Worm (Caenorhabditis elegans) whole organism, midembryonic: ENCODE data around the gene hlh-11.
A peak's percentile ranks its signal among the peaks of the same experiment; 100 is the strongest.

Experiments used
- T22C8.4 ChIP-seq: fragments of 200-800 bp; sonication (Bioruptor generic); IDR thresholded peaks from 2 replicates; pipeline ENCODE4 v1.3.6; 2022; ENCODE audit warnings: missing genetic modification characterization, missing compliant biosample characterization
- cog-1 ChIP-seq: sonication (generic microtip); optimal IDR thresholded peaks from 2 replicates; lab custom pipeline; 2016; ENCODE audit warnings: missing genetic modification characterization, missing compliant biosample characterization
- flt-1 ChIP-seq: fragments of 200-800 bp; sonication (Bioruptor generic); IDR thresholded peaks from 2 replicates; pipeline ENCODE4 v1.3.6; 2022; ENCODE audit warnings: missing genetic modification characterization, missing compliant biosample characterization
- klf-2 ChIP-seq: fragments of 200-800 bp; sonication (Bioruptor generic); conservative IDR thresholded peaks from 2 replicates; pipeline ENCODE4 v1.3.6; 2022; ENCODE audit warnings: missing genetic modification reagents, missing genetic modification characterization, missing compliant biosample characterization
- med-1 ChIP-seq: sonication (generic microtip); optimal IDR thresholded peaks from 2 replicates; lab custom pipeline; 2017; ENCODE audit warnings: missing genetic modification characterization, mild to moderate bottlenecking, missing compliant biosample characterization, antibody characterized with exemption, missing genetic modification reagents; ENCODE audit not compliant: insufficient read depth
- ref-1 ChIP-seq: fragments of 200-800 bp; sonication (Bioruptor generic); conservative IDR thresholded peaks from 2 replicates; pipeline ENCODE4 v1.3.6; 2022; ENCODE audit warnings: missing genetic modification reagents, missing genetic modification characterization, missing compliant biosample characterization
- tab-1 ChIP-seq: fragments of 200-800 bp; sonication (Bioruptor generic); IDR thresholded peaks from 2 replicates; pipeline ENCODE4 v1.3.6; 2022; ENCODE audit warnings: missing genetic modification characterization, missing compliant biosample characterization
- ztf-23 ChIP-seq: fragments of 200-800 bp; sonication (Bioruptor generic); IDR thresholded peaks from 2 replicates; pipeline ENCODE4 v1.3.6; 2022; ENCODE audit warnings: missing genetic modification reagents, missing genetic modification characterization, missing compliant biosample characterization
- ztf-29 ChIP-seq: fragments of 200-800 bp; sonication (Bioruptor generic); IDR thresholded peaks from 2 replicates; pipeline ENCODE4 v1.3.6; 2022; ENCODE audit warnings: missing genetic modification reagents, missing genetic modification characterization, missing compliant biosample characterization

Gene hlh-11

DNA sequence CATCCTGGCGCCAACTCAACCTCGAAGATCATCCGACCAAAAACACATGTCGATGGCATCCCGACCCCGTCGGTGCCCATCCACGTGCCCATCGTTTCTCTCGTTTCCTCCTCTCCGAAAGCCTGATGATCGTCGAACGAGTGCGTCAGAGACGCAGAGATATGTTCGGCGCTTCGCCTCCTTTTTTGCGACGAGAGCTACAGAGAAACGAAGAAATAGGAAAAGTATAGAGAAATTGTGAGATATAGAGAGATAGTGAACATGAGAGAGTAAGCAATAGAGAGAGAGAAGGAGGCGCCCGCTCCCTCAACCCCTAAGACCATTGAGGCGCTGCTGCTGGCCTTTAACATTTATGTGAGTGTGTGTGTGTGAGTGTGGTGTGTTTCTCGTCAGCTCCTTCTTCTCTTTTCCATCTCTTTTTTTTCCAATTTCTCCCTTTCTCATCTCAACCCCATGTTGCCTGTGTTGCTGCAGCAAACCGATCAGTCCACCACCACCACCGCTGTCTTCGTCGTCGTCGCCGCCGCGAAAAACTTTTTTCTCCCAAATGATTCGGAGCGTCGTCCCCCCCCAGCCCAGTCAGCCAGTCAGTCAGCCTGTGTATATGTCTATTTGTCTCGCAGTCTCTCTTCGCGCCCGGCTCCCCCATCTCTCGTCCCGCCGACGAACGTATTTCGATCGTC lies at the start of gene hlh-11:
hlh-11 (plus strand) TSS at position 633 of the 683 bp plus-strand sequence.
- 0 out of 2 replicates have a peak, but pooled peaks have one; percentile 47 for TF ChIP-seq klf-2 (GFP tag; lab: Robert Waterston, UW)
- 0 out of 2 replicates have a peak, but pooled peaks have one; percentile 8 for TF ChIP-seq flt-1 (GFP tag; lab: Robert Waterston, UW)
- TF ChIP-seq ref-1 (GFP tag; lab: Robert Waterston, UW): no peak

DNA sequence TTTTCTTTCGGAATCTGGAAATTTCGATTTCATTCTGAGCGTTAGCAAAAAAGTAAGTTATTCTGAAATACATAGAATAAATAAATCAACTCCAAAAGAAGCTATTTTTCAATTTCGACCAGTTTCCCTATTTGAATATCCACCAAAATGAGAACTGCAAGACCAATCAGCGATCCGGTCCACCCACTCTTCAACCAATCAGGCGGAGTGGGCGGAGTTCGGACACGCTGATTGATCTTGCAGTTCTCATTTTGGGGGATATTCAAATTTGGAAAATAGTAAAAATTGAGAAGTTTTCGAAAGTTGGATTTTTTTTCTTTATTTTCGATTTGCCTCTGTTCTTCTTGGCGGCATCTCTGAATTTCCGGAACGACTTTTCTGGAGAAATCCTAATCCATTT lies 48.6 kb upstream of the hlh-11 start:
- TF ChIP-seq cog-1 (no peak), ztf-29 (GFP tag; lab: Robert Waterston, UW) (no peak), T22C8.4 (GFP tag; lab: Robert Waterston, UW) (no peak), flt-1 (GFP tag; lab: Robert Waterston, UW) (no peak)

- no peak for TF ChIP-seq med-1 (GFP tag; lab: Kevin White, UChicago)
- no peak for TF ChIP-seq ref-1 (GFP tag; lab: Robert Waterston, UW)
- TF ChIP-seq T22C8.4 (GFP tag; lab: Robert Waterston, UW): no peak
- TF ChIP-seq ztf-23 (GFP tag; lab: Robert Waterston, UW): no peak
- no peak for TF ChIP-seq tab-1 (GFP tag; lab: Robert Waterston, UW)
- no peak for TF ChIP-seq flt-1 (GFP tag; lab: Robert Waterston, UW)
Measured at ce11 chrIII:9580039-9580891, 39.2 kb upstream of the hlh-11 start, which contains the start of gene ced-7. Gene ced-7 (minus strand): TSS chrIII:9580089.

- TF ChIP-seq ztf-29 (GFP tag; lab: Robert Waterston, UW): no peak
- TF ChIP-seq med-1 (GFP tag; lab: Kevin White, UChicago): no peak
- TF ChIP-seq tab-1 (GFP tag; lab: Robert Waterston, UW): no peak
- no peak for TF ChIP-seq cog-1
Measured at ce11 chrIII:9582240-9582639, 37.3 kb upstream of the hlh-11 start, which contains the start of gene C48B4.3. Gene C48B4.3 (minus strand): TSS chrIII:9582388.

DNA sequence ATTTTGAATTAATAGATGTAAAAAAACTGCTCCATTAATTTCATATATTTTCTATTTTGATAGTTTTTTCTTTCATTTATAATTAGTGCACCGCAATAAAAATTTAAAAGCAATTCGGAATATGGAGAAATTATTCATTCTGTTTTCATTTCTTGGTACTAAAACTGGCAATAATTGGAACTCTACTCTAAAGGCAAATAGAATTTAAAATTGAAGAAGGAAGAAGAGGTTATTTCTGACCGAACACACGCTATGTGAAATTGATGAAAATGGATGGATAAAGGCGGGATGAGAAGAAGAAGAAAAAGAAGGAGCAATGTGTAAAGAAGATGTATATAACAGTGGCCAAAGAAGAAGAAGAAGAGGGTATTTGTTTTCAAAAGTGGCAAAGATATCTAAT lies 36.3 kb upstream of the hlh-11 start:
- TF ChIP-seq klf-2 (GFP tag; lab: Robert Waterston, UW): no peak
- no peak for TF ChIP-seq flt-1 (GFP tag; lab: Robert Waterston, UW)
- no peak for TF ChIP-seq cog-1
- no peak for TF ChIP-seq med-1 (GFP tag; lab: Kevin White, UChicago)
- no peak for TF ChIP-seq ref-1 (GFP tag; lab: Robert Waterston, UW)
- no peak for TF ChIP-seq T22C8.4 (GFP tag; lab: Robert Waterston, UW)
- TF ChIP-seq ztf-29 (GFP tag; lab: Robert Waterston, UW): no peak
- TF ChIP-seq tab-1 (GFP tag; lab: Robert Waterston, UW): no peak
- TF ChIP-seq ztf-23 (GFP tag; lab: Robert Waterston, UW): no peak

- TF ChIP-seq cog-1 (no peak), ref-1 (GFP tag; lab: Robert Waterston, UW) (no peak), tab-1 (GFP tag; lab: Robert Waterston, UW) (no peak), klf-2 (GFP tag; lab: Robert Waterston, UW) (no peak), T22C8.4 (GFP tag; lab: Robert Waterston, UW) (no peak), flt-1 (GFP tag; lab: Robert Waterston, UW) (no peak), ztf-23 (GFP tag; lab: Robert Waterston, UW) (no peak), med-1 (GFP tag; lab: Kevin White, UChicago) (no peak), ztf-29 (GFP tag; lab: Robert Waterston, UW) (no peak)
Measured at ce11 chrIII:9585314-9585713, 34.2 kb upstream of the hlh-11 start.

- TF ChIP-seq ztf-29 (GFP tag; lab: Robert Waterston, UW): no peak
- TF ChIP-seq ztf-23 (GFP tag; lab: Robert Waterston, UW): no peak
- TF ChIP-seq cog-1: no peak
- TF ChIP-seq med-1 (GFP tag; lab: Kevin White, UChicago): no peak
- TF ChIP-seq T22C8.4 (GFP tag; lab: Robert Waterston, UW): no peak
- no peak for TF ChIP-seq klf-2 (GFP tag; lab: Robert Waterston, UW)
- no peak for TF ChIP-seq tab-1 (GFP tag; lab: Robert Waterston, UW)
- TF ChIP-seq ref-1 (GFP tag; lab: Robert Waterston, UW): no peak
- no peak for TF ChIP-seq flt-1 (GFP tag; lab: Robert Waterston, UW)
Measured at ce11 chrIII:9590212-9590611, 29.3 kb upstream of the hlh-11 start.

DNA sequence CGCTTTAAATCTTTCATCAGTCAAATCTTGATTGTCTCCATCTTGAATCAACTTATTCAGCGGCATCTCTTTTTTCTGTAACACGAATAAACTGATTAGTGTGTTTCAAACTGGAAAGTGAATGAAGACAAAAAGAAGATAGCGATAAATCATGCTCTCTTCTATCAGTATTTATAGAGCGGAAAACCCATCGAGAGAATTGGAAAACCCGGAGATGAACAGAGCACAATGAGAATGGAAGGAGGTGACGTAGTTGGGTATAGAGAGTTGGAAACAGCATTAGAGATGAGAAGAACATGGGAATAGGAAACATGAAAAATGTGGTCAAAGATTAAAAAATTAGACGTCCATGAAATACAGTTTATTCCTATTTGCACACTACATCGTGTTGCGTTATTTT lies 27.4 kb upstream of the hlh-11 start, which contains the start of gene acox-1.5:
acox-1.5 (minus strand) TSS at position 75 of the 400 bp plus-strand sequence.
- TF ChIP-seq T22C8.4 (GFP tag; lab: Robert Waterston, UW) (no peak), tab-1 (GFP tag; lab: Robert Waterston, UW) (no peak), cog-1 (no peak), ztf-23 (GFP tag; lab: Robert Waterston, UW) (no peak), flt-1 (GFP tag; lab: Robert Waterston, UW) (no peak), klf-2 (GFP tag; lab: Robert Waterston, UW) (no peak), ref-1 (GFP tag; lab: Robert Waterston, UW) (no peak), med-1 (GFP tag; lab: Kevin White, UChicago) (no peak), ztf-29 (GFP tag; lab: Robert Waterston, UW) (no peak)

ce11 chrIII:9595563-9595962 lies 23.9 kb upstream of the hlh-11 start, which contains the start of gene rom-2:
Gene rom-2 (minus strand): TSS chrIII:9595663.
- TF ChIP-seq T22C8.4 (GFP tag; lab: Robert Waterston, UW) (no peak), ref-1 (GFP tag; lab: Robert Waterston, UW) (no peak), tab-1 (GFP tag; lab: Robert Waterston, UW) (no peak), med-1 (GFP tag; lab: Kevin White, UChicago) (no peak), ztf-29 (GFP tag; lab: Robert Waterston, UW) (no peak), ztf-23 (GFP tag; lab: Robert Waterston, UW) (no peak), klf-2 (GFP tag; lab: Robert Waterston, UW) (no peak), cog-1 (no peak), flt-1 (GFP tag; lab: Robert Waterston, UW) (no peak)
